Fruit fly (Drosophila melanogaster) Kc167 (cell line): ENCODE results near the gene CG43693.

Source experiments
- Myc ChIP-seq: fragments of >200 bp; optimal IDR thresholded peaks from 2 replicates; lab custom pipeline; 2017; ENCODE audit warnings: missing external identifiers
- psq ChIP-seq: fragments of >200 bp; optimal IDR thresholded peaks from 2 replicates; lab custom pipeline; 2017; ENCODE audit warnings: missing external identifiers
- ttk ChIP-seq: sonication (Bioruptor generic); optimal IDR thresholded peaks from 2 replicates; lab custom pipeline; 2017; ENCODE audit warnings: missing external identifiers

DNA sequence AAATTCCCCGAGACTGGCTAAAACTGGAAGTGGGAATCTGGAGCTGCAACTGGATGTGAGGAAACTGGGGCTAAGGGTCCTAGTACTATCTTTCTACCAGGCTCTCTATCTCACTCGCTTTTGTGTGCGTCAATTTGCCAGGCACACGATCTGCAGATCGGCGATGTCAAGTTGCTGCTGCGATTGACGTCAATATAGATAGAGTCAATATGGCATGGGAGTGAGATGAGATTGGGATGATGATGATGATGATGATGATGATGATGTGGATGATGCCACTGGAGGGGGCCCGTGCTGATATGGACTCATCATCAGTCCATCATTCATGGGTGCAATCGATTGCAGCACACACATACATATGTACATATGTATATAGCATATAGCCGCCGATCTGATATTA is 43.4 kb downstream of the CG43693 start:
- TF ChIP-seq psq (lab: Kevin White, UChicago) (no peak), Myc (lab: Kevin White, UChicago) (no peak), ttk (no peak)
